Worm (Caenorhabditis elegans) whole organism, late embryonic: ENCODE results near the gene F58B3.4.

ENCODE experiments used
- K09A11.1 ChIP-seq: sonication (generic microtip); optimal IDR thresholded peaks from 2 replicates; lab custom pipeline; 2017; ENCODE audit warnings: antibody characterized with exemption, mild to moderate bottlenecking, missing genetic modification characterization, missing compliant biosample characterization; ENCODE audit not compliant: insufficient read depth
- ama-1 ChIP-seq: fragments of 150-350 bp; optimal IDR thresholded peaks from 2 replicates; lab custom pipeline; 2014
- ceh-14 ChIP-seq: sonication (generic microtip); optimal IDR thresholded peaks from 2 replicates; lab custom pipeline; 2016; ENCODE audit warnings: missing genotype, missing genetic modification characterization, missing compliant biosample characterization
- ceh-2 ChIP-seq: sonication (generic microtip); optimal IDR thresholded peaks from 2 replicates; lab custom pipeline; 2016; ENCODE audit warnings: missing genotype, missing genetic modification characterization, missing compliant biosample characterization
- nhr-11 ChIP-seq: fragments of 150-350 bp; optimal IDR thresholded peaks from 2 replicates; lab custom pipeline; 2014; ENCODE audit warnings: missing biosample characterization, missing genetic modification characterization
- ref-2 ChIP-seq: sonication (generic microtip); optimal IDR thresholded peaks from 2 replicates; lab custom pipeline; 2016; ENCODE audit warnings: missing genetic modification characterization, missing compliant biosample characterization
- rnt-1 ChIP-seq: sonication (generic microtip); optimal IDR thresholded peaks from 2 replicates; lab custom pipeline; 2016; ENCODE audit warnings: missing genetic modification characterization, missing compliant biosample characterization
- sox-2 ChIP-seq: fragments of 200-800 bp; sonication (Bioruptor generic); IDR thresholded peaks from 2 replicates; pipeline ENCODE4 v1.3.6; 2022; ENCODE audit warnings: missing genetic modification reagents, missing genetic modification characterization, missing compliant biosample characterization
- syd-9 ChIP-seq: sonication (generic microtip); optimal IDR thresholded peaks from 2 replicates; lab custom pipeline; 2016; ENCODE audit warnings: mild to moderate bottlenecking, missing genetic modification characterization, moderate library complexity, missing compliant biosample characterization

- TF ChIP-seq rnt-1 (tag; lab: Kevin White, UChicago) (no peak), ref-2 (tag; lab: Kevin White, UChicago) (no peak), syd-9 (tag; lab: Kevin White, UChicago) (no peak), K09A11.1 (tag; lab: Kevin White, UChicago) (no peak), nhr-11 (tag; lab: Kevin White, UChicago) (no peak), ama-1 (no peak), sox-2 (no peak), ceh-14 (tag; lab: Kevin White, UChicago) (no peak), ceh-2 (tag; lab: Kevin White, UChicago) (no peak)
Observed at ce11 chrIV:11625482-11625881, 6.2 kb downstream of the F58B3.4 start, which contains the start of gene lys-5.
